Worm (Caenorhabditis elegans): ENCODE data around the gene F56C3.4.

ce11 chrX:1397516-1397915 is 37.0 kb upstream of the F56C3.4 start, which contains the start of gene H39E20.1:
- TF ChIP-seq ceh-13 (GFP tag; optimal IDR thresholded peaks at IDR 0.05) (no peak), ama-1 (optimal IDR thresholded peaks at IDR 0.05) (no peak), tbx-37 (GFP tag; conservative IDR thresholded peaks at IDR 0.05) (no peak), flt-1 (GFP tag; IDR thresholded peaks at IDR 0.05) (no peak), ceh-36 (tag; optimal IDR thresholded peaks at IDR 0.05) (no peak), tra-4 (tag; optimal IDR thresholded peaks at IDR 0.05) (no peak), hmg-4 (GFP tag; optimal IDR thresholded peaks at IDR 0.05) (no peak), sea-1 (GFP tag; conservative IDR thresholded peaks at IDR 0.05) (no peak), aly-1 (tag; optimal IDR thresholded peaks at IDR 0.05) (no peak), B0310.2 (tag; optimal IDR thresholded peaks at IDR 0.05) (no peak), ets-7 (tag; optimal IDR thresholded peaks at IDR 0.05) (no peak), pes-1 (GFP tag; IDR thresholded peaks at IDR 0.05) (no peak)

All from whole organism, early embryonic.